Fruit fly (Drosophila melanogaster) whole organism, embryonic: ENCODE measurements around the gene akirin.

Source experiments
- Ada2b ChIP-seq: fragments of 200-800 bp; sonication (Bioruptor generic); IDR thresholded peaks from 2 replicates; pipeline ENCODE4 v1.3.6; 2022; ENCODE audit warnings: missing biosample characterization, missing genetic modification characterization
- Asciz ChIP-seq: fragments of 200-800 bp; sonication (Bioruptor generic); optimal IDR thresholded peaks from 2 replicates; lab custom pipeline; 2017; ENCODE audit warnings: missing biosample characterization, mild to moderate bottlenecking, missing genetic modification characterization, missing genetic modification reagents
- B-H1 ChIP-seq: fragments of 200-800 bp; sonication (Bioruptor generic); IDR thresholded peaks from 3 replicates; pipeline ENCODE4 v1.3.6; 2022; ENCODE audit warnings: missing biosample characterization, missing genetic modification characterization
- B-H2 ChIP-seq: fragments of 200-800 bp; sonication (Bioruptor generic); optimal IDR thresholded peaks from 2 replicates; lab custom pipeline; 2018; ENCODE audit warnings: missing biosample characterization, mild to moderate bottlenecking, missing genetic modification characterization
- CG1233 ChIP-seq: fragments of 200-800 bp; sonication (Bioruptor generic); optimal IDR thresholded peaks from 4 replicates; lab custom pipeline; 2018; ENCODE audit warnings: missing biosample characterization, mild to moderate bottlenecking, missing genetic modification characterization
- CG14965 ChIP-seq: fragments of 200-800 bp; sonication (Bioruptor generic); optimal IDR thresholded peaks from 2 replicates; lab custom pipeline; 2016; ENCODE audit warnings: missing biosample characterization, missing genetic modification characterization, borderline replicate concordance
- CG15073 ChIP-seq: fragments of 200-800 bp; sonication (Bioruptor generic); optimal IDR thresholded peaks from 2 replicates; lab custom pipeline; 2016; ENCODE audit warnings: missing biosample characterization, missing genetic modification characterization
- CG15696 ChIP-seq: fragments of 200-800 bp; sonication (Bioruptor generic); optimal IDR thresholded peaks from 2 replicates; lab custom pipeline; 2019; ENCODE audit warnings: missing biosample characterization, mild to moderate bottlenecking, missing genetic modification characterization, moderate library complexity
- CG1602 ChIP-seq: fragments of 200-800 bp; sonication (Bioruptor generic); optimal IDR thresholded peaks from 3 replicates; lab custom pipeline; 2016; ENCODE audit warnings: missing biosample characterization, missing genetic modification characterization
- CG1647 ChIP-seq: fragments of 200-800 bp; sonication (Bioruptor generic); optimal IDR thresholded peaks from 3 replicates; lab custom pipeline; 2016; ENCODE audit warnings: missing biosample characterization, missing genetic modification characterization
- CG17186 ChIP-seq: fragments of 200-800 bp; sonication (Bioruptor generic); optimal IDR thresholded peaks from 3 replicates; lab custom pipeline; 2017; ENCODE audit warnings: missing biosample characterization, missing genetic modification reagents, missing genetic modification characterization
- CG2202 ChIP-seq: fragments of 200-800 bp; sonication (Bioruptor generic); optimal IDR thresholded peaks from 2 replicates; lab custom pipeline; 2018; ENCODE audit warnings: missing biosample characterization, mild to moderate bottlenecking, missing genetic modification characterization
- CG33557 ChIP-seq: fragments of 200-800 bp; sonication (Bioruptor generic); optimal IDR thresholded peaks from 2 replicates; lab custom pipeline; 2019; ENCODE audit warnings: missing biosample characterization, mild to moderate bottlenecking, missing genetic modification characterization, moderate library complexity
- CG3726 ChIP-seq: fragments of 200-800 bp; sonication (Bioruptor generic); IDR thresholded peaks from 3 replicates; pipeline ENCODE4, ENCODE4 v1.3.6; 2022; ENCODE audit warnings: missing biosample characterization, missing genetic modification characterization
- CG4404 ChIP-seq: fragments of 200-800 bp; sonication (Bioruptor generic); IDR thresholded peaks from 2 replicates; pipeline ENCODE4 v1.3.6; 2022; ENCODE audit warnings: missing biosample characterization, missing genetic modification characterization
- CG4820 ChIP-seq: fragments of 200-800 bp; sonication (Bioruptor generic); optimal IDR thresholded peaks from 3 replicates; lab custom pipeline; 2016; ENCODE audit warnings: missing biosample characterization, missing genetic modification characterization
- CG6254 ChIP-seq: fragments of 200-800 bp; sonication (Bioruptor generic); optimal IDR thresholded peaks from 3 replicates; lab custom pipeline; 2017; ENCODE audit warnings: mild to moderate bottlenecking, missing biosample characterization, missing genetic modification reagents, missing genetic modification characterization
- CG6683 ChIP-seq: fragments of 200-800 bp; sonication (Bioruptor generic); optimal IDR thresholded peaks from 2 replicates; lab custom pipeline; 2017; ENCODE audit warnings: missing biosample characterization, mild to moderate bottlenecking, missing genetic modification characterization, missing genetic modification reagents
- CG7271 ChIP-seq: fragments of 200-800 bp; sonication (Bioruptor generic); optimal IDR thresholded peaks from 2 replicates; lab custom pipeline; 2018; ENCODE audit warnings: missing biosample characterization, mild to moderate bottlenecking, missing genetic modification characterization, moderate library complexity
- CG7745 ChIP-seq: fragments of 200-800 bp; sonication (Bioruptor generic); optimal IDR thresholded peaks from 2 replicates; lab custom pipeline; 2018; ENCODE audit warnings: missing biosample characterization, mild to moderate bottlenecking, missing genetic modification characterization, moderate library complexity
- CG8089 ChIP-seq: fragments of 200-800 bp; sonication (Bioruptor generic); optimal IDR thresholded peaks from 3 replicates; lab custom pipeline; 2016; ENCODE audit warnings: missing biosample characterization, missing genetic modification characterization
- CG9817 ChIP-seq: fragments of 200-800 bp; sonication (Bioruptor generic); optimal IDR thresholded peaks from 2 replicates; lab custom pipeline; 2018; ENCODE audit warnings: missing biosample characterization, mild to moderate bottlenecking, missing genetic modification characterization, moderate library complexity
- CoRest ChIP-seq: fragments of 200-800 bp; sonication (Bioruptor generic); optimal IDR thresholded peaks from 3 replicates; lab custom pipeline; 2018; ENCODE audit warnings: missing biosample characterization, mild to moderate bottlenecking, missing genetic modification characterization, moderate library complexity
- Doc2 ChIP-seq: fragments of 200-800 bp; sonication (Bioruptor generic); IDR thresholded peaks from 2 replicates; pipeline ENCODE4 v1.3.6; 2022; ENCODE audit warnings: missing biosample characterization, missing genetic modification characterization
- Hey ChIP-seq: fragments of 200-800 bp; sonication (Bioruptor generic); optimal IDR thresholded peaks from 3 replicates; lab custom pipeline; 2018; ENCODE audit warnings: missing biosample characterization, mild to moderate bottlenecking, missing genetic modification characterization
- Hr39 ChIP-seq: fragments of >200 bp; optimal IDR thresholded peaks from 2 replicates; lab custom pipeline; 2017
- Mad ChIP-seq: fragments of 200-800 bp; sonication (Bioruptor generic); optimal IDR thresholded peaks from 2 replicates; lab custom pipeline; 2016; ENCODE audit warnings: missing biosample characterization, missing genetic modification characterization
- Meics ChIP-seq: fragments of 200-800 bp; sonication (Bioruptor generic); optimal IDR thresholded peaks from 2 replicates; lab custom pipeline; 2017; ENCODE audit warnings: missing biosample characterization, mild to moderate bottlenecking, missing genetic modification characterization
- Optix ChIP-seq: fragments of 200-800 bp; sonication (Bioruptor generic); IDR thresholded peaks from 3 replicates; pipeline ENCODE4 v1.3.6; 2022; ENCODE audit warnings: missing biosample characterization, missing genetic modification characterization
- Six4 ChIP-seq: fragments of 200-800 bp; sonication (Bioruptor generic); optimal IDR thresholded peaks from 2 replicates; lab custom pipeline; 2016; ENCODE audit warnings: missing biosample characterization, missing genetic modification characterization
- Tbp ChIP-seq: fragments of >200 bp; optimal IDR thresholded peaks from 2 replicates; lab custom pipeline; 2018; ENCODE audit warnings: missing biosample characterization, missing genetic modification characterization
- YL-1 ChIP-seq: fragments of 200-800 bp; sonication (Bioruptor generic); optimal IDR thresholded peaks from 3 replicates; lab custom pipeline; 2017; ENCODE audit warnings: missing biosample characterization, mild to moderate bottlenecking, missing genetic modification characterization
- bab2 ChIP-seq: fragments of 200-800 bp; sonication (Bioruptor generic); optimal IDR thresholded peaks from 2 replicates; lab custom pipeline; 2016; ENCODE audit warnings: missing biosample characterization, missing genetic modification characterization
- corto ChIP-seq: fragments of 200-800 bp; sonication (Bioruptor generic); optimal IDR thresholded peaks from 2 replicates; lab custom pipeline; 2016; ENCODE audit warnings: missing biosample characterization, mild to moderate bottlenecking, missing genetic modification characterization, moderate library complexity
- cwo ChIP-seq: fragments of 200-800 bp; sonication (Bioruptor generic); optimal IDR thresholded peaks from 3 replicates; lab custom pipeline; 2017; ENCODE audit warnings: missing biosample characterization, missing genetic modification characterization, mild to moderate bottlenecking, moderate library complexity, missing genetic modification reagents
- ems ChIP-seq: fragments of 200-800 bp; sonication (Bioruptor generic); optimal IDR thresholded peaks from 3 replicates; lab custom pipeline; 2016; ENCODE audit warnings: missing biosample characterization, missing genetic modification characterization
- ewg ChIP-seq: fragments of 200-800 bp; sonication (Bioruptor generic); optimal IDR thresholded peaks from 3 replicates; lab custom pipeline; 2017; ENCODE audit warnings: mild to moderate bottlenecking, missing biosample characterization, missing genetic modification reagents, missing genetic modification characterization
- gcm2 ChIP-seq: fragments of 200-800 bp; sonication (Bioruptor generic); optimal IDR thresholded peaks from 2 replicates; lab custom pipeline; 2016; ENCODE audit warnings: missing biosample characterization, missing genetic modification characterization
- grn ChIP-seq: fragments of 200-800 bp; sonication (Bioruptor generic); optimal IDR thresholded peaks from 3 replicates; lab custom pipeline; 2017; ENCODE audit warnings: missing biosample characterization, missing genetic modification characterization
- ind ChIP-seq: fragments of 200-800 bp; sonication (Bioruptor generic); optimal IDR thresholded peaks from 3 replicates; lab custom pipeline; 2016; ENCODE audit warnings: missing biosample characterization, missing genetic modification characterization
- jumu ChIP-seq: fragments of 200-800 bp; sonication (Bioruptor generic); optimal IDR thresholded peaks from 3 replicates; lab custom pipeline; 2016; ENCODE audit warnings: missing biosample characterization, missing genetic modification characterization
- lola ChIP-seq, 3 experiments: fragments of >200 bp in 2 of 3; fragments of 200-800 bp in 1 of 3; sonication (Bioruptor generic) in 1 of 3; optimal IDR thresholded peaks; 2 replicates each; lab custom pipeline; 2017 to 2019; ENCODE audit warnings: missing biosample characterization in 3 of 3, missing genetic modification characterization in 3 of 3, mild to moderate bottlenecking in 1 of 3, moderate library complexity in 1 of 3
- luna ChIP-seq: fragments of 200-800 bp; sonication (Bioruptor generic); optimal IDR thresholded peaks from 2 replicates; lab custom pipeline; 2016; ENCODE audit warnings: missing biosample characterization, missing genetic modification characterization
- nerfin-2 ChIP-seq: fragments of 200-800 bp; sonication (Bioruptor generic); IDR thresholded peaks from 2 replicates; pipeline ENCODE4 v1.3.6; 2022; ENCODE audit warnings: missing biosample characterization, missing genetic modification characterization; ENCODE audit not compliant: partially characterized antibody
- pho ChIP-seq: fragments of 200-800 bp; sonication (Bioruptor generic); optimal IDR thresholded peaks from 2 replicates; lab custom pipeline; 2016; ENCODE audit warnings: missing biosample characterization, missing genetic modification characterization
- pita ChIP-seq: fragments of 200-800 bp; sonication (Bioruptor generic); optimal IDR thresholded peaks from 2 replicates; lab custom pipeline; 2017; ENCODE audit warnings: missing biosample characterization, mild to moderate bottlenecking, missing genetic modification characterization
- salm ChIP-seq: fragments of 200-800 bp; sonication (Bioruptor generic); optimal IDR thresholded peaks from 2 replicates; lab custom pipeline; 2018; ENCODE audit warnings: missing biosample characterization, mild to moderate bottlenecking, missing genetic modification characterization
- sens-2 ChIP-seq: fragments of 200-800 bp; sonication (Bioruptor generic); IDR thresholded peaks from 2 replicates; pipeline ENCODE4 v1.3.6; 2022; ENCODE audit warnings: missing biosample characterization, missing genetic modification characterization
- sisA ChIP-seq: fragments of 200-800 bp; sonication (Bioruptor generic); IDR thresholded peaks from 2 replicates; pipeline ENCODE4 v1.3.6; 2022; ENCODE audit warnings: missing biosample characterization, missing genetic modification characterization
- sna ChIP-seq: fragments of 200-800 bp; sonication (Bioruptor generic); IDR thresholded peaks from 2 replicates; pipeline ENCODE4 v1.3.6; 2022; ENCODE audit warnings: missing biosample characterization, missing genetic modification characterization; ENCODE audit not compliant: partially characterized antibody
- sr ChIP-seq: fragments of 200-800 bp; sonication (Bioruptor generic); IDR thresholded peaks from 3 replicates; pipeline ENCODE4 v1.3.6; 2022; ENCODE audit warnings: missing biosample characterization, missing genetic modification characterization

Gene akirin

dm6 chr3L:7360324-7360852, 9.3 kb upstream of the akirin start, which contains the start of gene Sec63 (continued):
- no peak for TF ChIP-seq CG4404 (GFP tag; lab: Robert Waterston, UW)
- peak; percentile 17 for TF ChIP-seq CG1647 (GFP tag; lab: Kevin White, UChicago)
- no peak for TF ChIP-seq CG6683 (GFP tag; lab: Kevin White, UChicago)
- TF ChIP-seq gcm2 (GFP tag; lab: Kevin White, UChicago) = no peak
- no peak for TF ChIP-seq CG33557 (GFP tag; lab: Kevin White, UChicago)
- peak; percentile 44 for TF ChIP-seq ewg
- TF ChIP-seq CG14965 = no peak
- no peak for TF ChIP-seq CG2202 (tag; lab: Kevin White, UChicago)
- 0 out of 2 replicates have a peak, but pooled peaks have one; percentile 27 for TF ChIP-seq sisA
- TF ChIP-seq corto (GFP tag; lab: Kevin White, UChicago) = no peak
- no peak for TF ChIP-seq Doc2 (GFP tag; lab: Robert Waterston, UW)
- TF ChIP-seq Six4 = no peak
- peak; percentile 22 for TF ChIP-seq Asciz (GFP tag; lab: Kevin White, UChicago)
- TF ChIP-seq sens-2 (GFP tag; lab: Robert Waterston, UW) = no peak
- no peak for TF ChIP-seq salm
- TF ChIP-seq cwo (GFP tag; lab: Kevin White, UChicago) = no peak
- TF ChIP-seq Tbp = no peak
- peak; percentile 21 for TF ChIP-seq CG4820 (GFP tag; lab: Kevin White, UChicago)
- peak; percentile 35 for TF ChIP-seq ind
- TF ChIP-seq CG7745 (tag; lab: Kevin White, UChicago) = no peak
- TF ChIP-seq Mad (GFP tag; lab: Kevin White, UChicago) = no peak
- TF ChIP-seq CG15073 = no peak
- no peak for TF ChIP-seq CG8089
- TF ChIP-seq CoRest (tag; lab: Kevin White, UChicago) = peak; percentile 34
- TF ChIP-seq Optix = no peak
- TF ChIP-seq CG6254 (GFP tag; lab: Kevin White, UChicago) = peak; percentile 15
- no peak for TF ChIP-seq lola (GFP tag; optimal IDR thresholded peaks at IDR 0.05; lab: Kevin White, UChicago)
- no peak for TF ChIP-seq CG1602
- TF ChIP-seq Hey (tag; lab: Kevin White, UChicago) = no peak
- peak; percentile 85 for TF ChIP-seq nerfin-2 (GFP tag; lab: Robert Waterston, UW)
- peak; percentile 39 for TF ChIP-seq jumu
- TF ChIP-seq CG1233 = no peak
- TF ChIP-seq CG9817 (tag; lab: Kevin White, UChicago) = peak; percentile 54
- TF ChIP-seq bab2 = no peak
- TF ChIP-seq Hr39 = no peak
- peak; percentile 22 for TF ChIP-seq luna
- TF ChIP-seq B-H1 (GFP tag; lab: Robert Waterston, UW) = no peak
- TF ChIP-seq pho (GFP tag; lab: Kevin White, UChicago) = no peak
- TF ChIP-seq ems (GFP tag; lab: Kevin White, UChicago) = peak; percentile 24
- peak; percentile 41 for TF ChIP-seq CG17186 (GFP tag; lab: Kevin White, UChicago)
- TF ChIP-seq CG15696 = peak; percentile 30
- no peak for TF ChIP-seq YL-1 (GFP tag; lab: Kevin White, UChicago)
- no peak for TF ChIP-seq pita
- TF ChIP-seq Ada2b (GFP tag; lab: Robert Waterston, UW) = 0 out of 2 replicates have a peak, but pooled peaks have one; percentile 4
- peak; percentile 53 for TF ChIP-seq grn (GFP tag; lab: Kevin White, UChicago)
- no peak for TF ChIP-seq sr (GFP tag; lab: Robert Waterston, UW)
- no peak for TF ChIP-seq CG3726
- TF ChIP-seq B-H2 = peak; percentile 43
- TF ChIP-seq Meics (GFP tag; lab: Kevin White, UChicago) = peak; percentile 69
- peak; percentile 78 for TF ChIP-seq sna (GFP tag; lab: Robert Waterston, UW)
- TF ChIP-seq CG7271 (tag; lab: Kevin White, UChicago) = no peak
